Fruit fly (Drosophila melanogaster) whole organism, embryonic: ENCODE data around the gene ab.

Experiments
- Abd-B ChIP-seq: fragments of 200-800 bp; sonication (Bioruptor generic); optimal IDR thresholded peaks from 2 replicates; lab custom pipeline; 2018; ENCODE audit warnings: missing biosample characterization, mild to moderate bottlenecking, missing genetic modification characterization, moderate library complexity
- Ada2b ChIP-seq: fragments of 200-800 bp; sonication (Bioruptor generic); IDR thresholded peaks from 2 replicates; pipeline ENCODE4 v1.3.6; 2022; ENCODE audit warnings: missing biosample characterization, missing genetic modification characterization
- BtbVII ChIP-seq: fragments of 200-800 bp; sonication (Bioruptor generic); optimal IDR thresholded peaks from 3 replicates; lab custom pipeline; 2017; ENCODE audit warnings: missing biosample characterization, mild to moderate bottlenecking, missing genetic modification characterization
- CG10565 ChIP-seq: fragments of 200-800 bp; sonication (Bioruptor generic); optimal IDR thresholded peaks from 3 replicates; lab custom pipeline; 2016; ENCODE audit warnings: missing biosample characterization, mild to moderate bottlenecking, missing genetic modification characterization
- CG12219 ChIP-seq: fragments of 200-800 bp; sonication (Bioruptor generic); optimal IDR thresholded peaks from 3 replicates; lab custom pipeline; 2018; ENCODE audit warnings: missing biosample characterization, mild to moderate bottlenecking, missing genetic modification characterization
- CG1647 ChIP-seq: fragments of 200-800 bp; sonication (Bioruptor generic); optimal IDR thresholded peaks from 3 replicates; lab custom pipeline; 2016; ENCODE audit warnings: missing biosample characterization, missing genetic modification characterization
- CG16815 ChIP-seq: fragments of 200-800 bp; sonication (Bioruptor generic); optimal IDR thresholded peaks from 3 replicates; lab custom pipeline; 2017; ENCODE audit warnings: missing biosample characterization, mild to moderate bottlenecking, missing genetic modification characterization
- CG17829 ChIP-seq: fragments of 200-800 bp; optimal IDR thresholded peaks from 2 replicates; lab custom pipeline; 2019; ENCODE audit warnings: missing biosample characterization, mild to moderate bottlenecking, missing genetic modification characterization, moderate library complexity
- CG17912 ChIP-seq: fragments of 200-800 bp; sonication (Bioruptor generic); optimal IDR thresholded peaks from 2 replicates; lab custom pipeline; 2018; ENCODE audit warnings: missing biosample characterization, mild to moderate bottlenecking, missing genetic modification characterization
- CG18476 ChIP-seq: fragments of 200-800 bp; sonication (Bioruptor generic); optimal IDR thresholded peaks from 2 replicates; lab custom pipeline; 2016; ENCODE audit warnings: missing biosample characterization, mild to moderate bottlenecking, missing genetic modification characterization
- CG2712 ChIP-seq: fragments of 200-800 bp; optimal IDR thresholded peaks from 3 replicates; lab custom pipeline; 2019; ENCODE audit warnings: missing biosample characterization, mild to moderate bottlenecking, missing genetic modification characterization, moderate library complexity
- CG31388 ChIP-seq: fragments of 200-800 bp; sonication (Bioruptor generic); optimal IDR thresholded peaks from 2 replicates; lab custom pipeline; 2016; ENCODE audit warnings: missing biosample characterization, missing genetic modification characterization
- CG4617 ChIP-seq: fragments of 200-800 bp; sonication (Bioruptor generic); optimal IDR thresholded peaks from 3 replicates; lab custom pipeline; 2016; ENCODE audit warnings: missing biosample characterization, missing genetic modification characterization, borderline replicate concordance
- CG6689 ChIP-seq: fragments of 200-800 bp; sonication (Bioruptor generic); IDR thresholded peaks from 2 replicates; pipeline ENCODE4 v1.3.6; 2022; ENCODE audit warnings: missing biosample characterization, missing genetic modification characterization
- CG6791 ChIP-seq: fragments of 200-800 bp; sonication (Bioruptor generic); IDR thresholded peaks from 3 replicates; pipeline ENCODE4 v1.3.6; 2022; ENCODE audit warnings: missing biosample characterization, missing genetic modification characterization; ENCODE audit not compliant: partially characterized antibody
- CG7271 ChIP-seq: fragments of 200-800 bp; sonication (Bioruptor generic); optimal IDR thresholded peaks from 2 replicates; lab custom pipeline; 2018; ENCODE audit warnings: missing biosample characterization, mild to moderate bottlenecking, missing genetic modification characterization, moderate library complexity
- CG7963 ChIP-seq: fragments of 200-800 bp; sonication (Bioruptor generic); IDR thresholded peaks from 3 replicates; pipeline ENCODE4 v1.3.6; 2022; ENCODE audit warnings: missing biosample characterization, missing genetic modification characterization; ENCODE audit not compliant: partially characterized antibody
- CG8290 ChIP-seq, 3 experiments: fragments of 200-800 bp; sonication (Bioruptor generic); optimal IDR thresholded peaks; 2 replicates each; lab custom pipeline; 2016 to 2019; ENCODE audit warnings: missing biosample characterization in 3 of 3, missing genetic modification characterization in 3 of 3, mild to moderate bottlenecking in 2 of 3, moderate library complexity in 1 of 3
- CG8924 ChIP-seq: fragments of 200-800 bp; optimal IDR thresholded peaks from 3 replicates; lab custom pipeline; 2019; ENCODE audit warnings: missing biosample characterization, mild to moderate bottlenecking, missing genetic modification characterization, moderate library complexity
- CG9609 ChIP-seq: fragments of 200-800 bp; sonication (Bioruptor generic); optimal IDR thresholded peaks from 3 replicates; lab custom pipeline; 2016; ENCODE audit warnings: missing biosample characterization, missing genetic modification characterization
- CG9817 ChIP-seq: fragments of 200-800 bp; sonication (Bioruptor generic); optimal IDR thresholded peaks from 2 replicates; lab custom pipeline; 2018; ENCODE audit warnings: missing biosample characterization, mild to moderate bottlenecking, missing genetic modification characterization, moderate library complexity
- CHES-1-like ChIP-seq: fragments of 200-800 bp; sonication (Bioruptor generic); optimal IDR thresholded peaks from 2 replicates; lab custom pipeline; 2016; ENCODE audit warnings: missing biosample characterization, missing genetic modification characterization
- Dbx ChIP-seq: fragments of 200-800 bp; sonication (Bioruptor generic); IDR thresholded peaks from 3 replicates; pipeline ENCODE4 v1.3.6; 2022; ENCODE audit warnings: missing biosample characterization, missing genetic modification characterization
- Doc2 ChIP-seq: fragments of 200-800 bp; sonication (Bioruptor generic); IDR thresholded peaks from 2 replicates; pipeline ENCODE4 v1.3.6; 2022; ENCODE audit warnings: missing biosample characterization, missing genetic modification characterization
- HLH54F ChIP-seq: fragments of 200-800 bp; sonication (Bioruptor generic); optimal IDR thresholded peaks from 3 replicates; lab custom pipeline; 2016; ENCODE audit warnings: missing biosample characterization, missing genetic modification characterization
- Hand ChIP-seq: fragments of 200-800 bp; sonication (Bioruptor generic); optimal IDR thresholded peaks from 2 replicates; lab custom pipeline; 2017; ENCODE audit warnings: mild to moderate bottlenecking, missing biosample characterization, missing genetic modification reagents, missing genetic modification characterization
- Kr ChIP-seq: fragments of 200-800 bp; sonication (Bioruptor generic); optimal IDR thresholded peaks from 2 replicates; lab custom pipeline; 2017; ENCODE audit warnings: missing biosample characterization, mild to moderate bottlenecking, missing genetic modification characterization
- Optix ChIP-seq: fragments of 200-800 bp; sonication (Bioruptor generic); IDR thresholded peaks from 3 replicates; pipeline ENCODE4 v1.3.6; 2022; ENCODE audit warnings: missing biosample characterization, missing genetic modification characterization
- Ssrp ChIP-seq: fragments of 200-800 bp; sonication (Bioruptor generic); optimal IDR thresholded peaks from 2 replicates; lab custom pipeline; 2018; ENCODE audit warnings: missing biosample characterization, mild to moderate bottlenecking, missing genetic modification characterization, moderate library complexity
- Usf ChIP-seq: fragments of 200-800 bp; sonication (Bioruptor generic); optimal IDR thresholded peaks from 2 replicates; lab custom pipeline; 2017; ENCODE audit warnings: missing genotype, missing biosample characterization, missing genetic modification characterization
- bab2 ChIP-seq: fragments of 200-800 bp; sonication (Bioruptor generic); optimal IDR thresholded peaks from 2 replicates; lab custom pipeline; 2016; ENCODE audit warnings: missing biosample characterization, missing genetic modification characterization
- bowl ChIP-seq: fragments of 200-800 bp; sonication (Bioruptor generic); IDR thresholded peaks from 2 replicates; pipeline ENCODE4 v1.3.6; 2022; ENCODE audit warnings: missing biosample characterization, missing genetic modification characterization
- chm ChIP-seq: fragments of 200-800 bp; sonication (Bioruptor generic); IDR thresholded peaks from 2 replicates; pipeline ENCODE4 v1.3.6; 2022; ENCODE audit warnings: missing biosample characterization, missing genetic modification characterization
- chn ChIP-seq: fragments of 200-800 bp; sonication (Bioruptor generic); optimal IDR thresholded peaks from 2 replicates; lab custom pipeline; 2016; ENCODE audit warnings: missing biosample characterization, missing genetic modification characterization
- crp ChIP-seq, 2 experiments: fragments of 200-800 bp; sonication (Bioruptor generic); optimal IDR thresholded peaks; 2 replicates in 1 of 2; 3 replicates in 1 of 2; lab custom pipeline; 2017; ENCODE audit warnings: missing biosample characterization in 2 of 2, missing genetic modification characterization in 2 of 2, mild to moderate bottlenecking in 1 of 2, moderate library complexity in 1 of 2
- eyg ChIP-seq: fragments of 200-800 bp; sonication (Bioruptor generic); optimal IDR thresholded peaks from 3 replicates; lab custom pipeline; 2016; ENCODE audit warnings: missing biosample characterization, missing genetic modification characterization
- fd96Cb ChIP-seq: fragments of 200-800 bp; sonication (Bioruptor generic); optimal IDR thresholded peaks from 2 replicates; lab custom pipeline; 2018; ENCODE audit warnings: missing biosample characterization, mild to moderate bottlenecking, missing genetic modification characterization, moderate library complexity
- gfzf ChIP-seq: fragments of 200-800 bp; sonication (Bioruptor generic); optimal IDR thresholded peaks from 2 replicates; lab custom pipeline; 2016; ENCODE audit warnings: missing biosample characterization, mild to moderate bottlenecking, missing genetic modification characterization, moderate library complexity
- hkb ChIP-seq, 2 experiments: fragments of 200-800 bp in 1 of 2; fragments of >200 bp in 1 of 2; sonication (Bioruptor generic) in 1 of 2; IDR thresholded peaks in 1 of 2; optimal IDR thresholded peaks in 1 of 2; 2 replicates each; pipeline versions ENCODE4 v1.3.6 to Lab custom; 2017 to 2022; ENCODE audit warnings: missing biosample characterization in 1 of 2, missing genetic modification characterization in 1 of 2
- hth ChIP-seq: fragments of >200 bp; optimal IDR thresholded peaks from 2 replicates; lab custom pipeline; 2017; ENCODE audit warnings: inconsistent platforms
- lola ChIP-seq, 3 experiments: fragments of >200 bp in 2 of 3; fragments of 200-800 bp in 1 of 3; sonication (Bioruptor generic) in 1 of 3; optimal IDR thresholded peaks; 2 replicates each; lab custom pipeline; 2017 to 2019; ENCODE audit warnings: missing biosample characterization in 3 of 3, missing genetic modification characterization in 3 of 3, mild to moderate bottlenecking in 1 of 3, moderate library complexity in 1 of 3
- nmo ChIP-seq: fragments of 200-800 bp; sonication (Bioruptor generic); optimal IDR thresholded peaks from 2 replicates; lab custom pipeline; 2018; ENCODE audit warnings: missing biosample characterization, mild to moderate bottlenecking, missing genetic modification characterization, moderate library complexity
- org-1 ChIP-seq: fragments of 200-800 bp; sonication (Bioruptor generic); optimal IDR thresholded peaks from 2 replicates; lab custom pipeline; 2017; ENCODE audit warnings: missing biosample characterization, missing genetic modification characterization
- pum ChIP-seq: fragments of 200-800 bp; sonication (Bioruptor generic); optimal IDR thresholded peaks from 2 replicates; lab custom pipeline; 2016; ENCODE audit warnings: missing biosample characterization, missing genetic modification characterization
- row ChIP-seq: fragments of 200-800 bp; sonication (Bioruptor generic); IDR thresholded peaks from 3 replicates; pipeline ENCODE4 v1.3.6; 2022; ENCODE audit warnings: missing biosample characterization, missing genetic modification characterization
- shn ChIP-seq: fragments of 200-800 bp; sonication (Bioruptor generic); optimal IDR thresholded peaks from 3 replicates; lab custom pipeline; 2016; ENCODE audit warnings: missing biosample characterization, missing genetic modification characterization
- unpg ChIP-seq: fragments of 200-800 bp; sonication (Bioruptor generic); optimal IDR thresholded peaks from 3 replicates; lab custom pipeline; 2018; ENCODE audit warnings: missing biosample characterization, mild to moderate bottlenecking, missing genetic modification characterization, moderate library complexity
- zen ChIP-seq: fragments of 200-800 bp; sonication (Bioruptor generic); optimal IDR thresholded peaks from 3 replicates; lab custom pipeline; 2018; ENCODE audit warnings: missing biosample characterization, mild to moderate bottlenecking, missing genetic modification characterization, moderate library complexity

The ab gene

DNA sequence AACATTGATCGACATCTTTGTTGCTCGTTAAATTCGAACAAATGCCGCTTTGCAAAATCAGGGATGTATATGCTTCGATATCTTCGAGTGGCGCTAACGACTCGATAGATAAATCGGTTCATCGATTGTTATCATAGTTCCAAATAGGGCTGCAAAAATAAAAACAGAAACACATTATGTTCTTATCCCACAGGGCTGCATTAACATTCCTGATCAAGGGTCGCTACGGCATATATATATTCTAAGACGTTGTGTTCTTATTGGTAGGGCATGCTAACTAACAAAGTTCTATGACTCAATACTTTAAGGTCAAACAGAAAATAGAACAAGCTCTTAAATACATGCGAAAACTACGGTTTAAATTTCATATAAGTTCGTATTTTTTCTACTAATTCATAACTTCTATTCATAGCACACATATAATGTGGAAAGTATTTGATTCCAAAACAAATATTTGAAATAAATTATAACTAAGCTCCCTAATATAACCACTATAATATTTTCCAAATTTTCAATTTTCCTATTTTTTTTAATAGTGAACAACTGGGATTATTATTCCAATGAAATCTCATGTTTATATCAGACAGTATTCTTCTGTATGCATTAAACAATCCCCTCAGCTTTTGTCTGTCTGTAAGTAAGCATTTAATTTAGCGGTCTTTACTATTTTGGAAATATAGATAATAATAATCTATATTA lies 58.6 kb downstream of the ab start, which contains the start of gene cmet (continued):
- TF ChIP-seq chn (GFP tag; lab: Kevin White, UChicago) (peak; percentile 55), hth (lab: Kevin White, UChicago) (no peak), Optix (GFP tag; lab: Robert Waterston, UW) (peak; percentile 14; the same call in 1 of the 3 replicates), Doc2 (GFP tag; lab: Robert Waterston, UW) (no peak), CG12219 (GFP tag; lab: Kevin White, UChicago) (peak; percentile 28), shn (GFP tag; lab: Kevin White, UChicago) (peak; percentile 51), CG7963 (GFP tag; lab: Robert Waterston, UW) (peak; percentile 97), gfzf (peak; percentile 33), nmo (GFP tag; lab: Kevin White, UChicago) (no peak), bowl (GFP tag; lab: Robert Waterston, UW) (no peak), CG8290 (GFP tag; optimal IDR thresholded peaks at IDR 0.05; lab: Kevin White, UChicago) (peak; percentile 16), CG8290 (tag; optimal IDR thresholded peaks at IDR 0.05; lab: Kevin White, UChicago) (no peak), CG16815 (no peak), chm (GFP tag; lab: Robert Waterston, UW) (0 out of 2 replicates have a peak, but pooled peaks have one; percentile 15), fd96Cb (tag; lab: Kevin White, UChicago) (peak; percentile 41), lola (GFP tag; optimal IDR thresholded peaks at IDR 0.05; lab: Kevin White, UChicago) (peak in 2 of 3 experiments; percentile 62 to 94), Dbx (GFP tag; lab: Robert Waterston, UW) (0 out of 3 replicates have a peak, but pooled peaks have one; percentile 30), row (GFP tag; lab: Robert Waterston, UW) (peak; percentile 84), Abd-B (GFP tag; lab: Kevin White, UChicago) (peak; percentile 55), org-1 (GFP tag; lab: Kevin White, UChicago) (no peak), CG9817 (peak; percentile 72), CG9609 (GFP tag; lab: Kevin White, UChicago) (peak; percentile 41), CG31388 (no peak), zen (tag; lab: Kevin White, UChicago) (peak; percentile 47), Ada2b (peak; percentile 23; the same call in 1 of the 2 replicates), CG10565 (no peak), pum (GFP tag; lab: Kevin White, UChicago) (peak; percentile 62), Kr (GFP tag; lab: Kevin White, UChicago) (no peak), CG8924 (tag; lab: Kevin White, UChicago) (peak; percentile 43), eyg (peak; percentile 44), CG2712 (tag; lab: Kevin White, UChicago) (peak; percentile 66), crp (GFP tag; optimal IDR thresholded peaks at IDR 0.05; lab: Kevin White, UChicago) (no peak), CG6791 (peak; percentile 98), BtbVII (GFP tag; lab: Kevin White, UChicago) (no peak), hkb (optimal IDR thresholded peaks at IDR 0.05; lab: Kevin White, UChicago) (no peak), hkb (GFP tag; IDR thresholded peaks at IDR 0.05; lab: Robert Waterston, UW) (no peak), HLH54F (GFP tag; lab: Kevin White, UChicago) (peak; percentile 74), CG17829 (tag; lab: Kevin White, UChicago) (peak; percentile 22), CG7271 (tag; lab: Kevin White, UChicago) (no peak), CHES-1-like (GFP tag; lab: Kevin White, UChicago) (peak; percentile 73), Usf (GFP tag; lab: Kevin White, UChicago) (no peak), CG17912 (peak; percentile 19), CG18476 (peak; percentile 15), CG4617 (GFP tag; lab: Kevin White, UChicago) (peak; percentile 3), bab2 (GFP tag; lab: Kevin White, UChicago) (peak; percentile 45), CG1647 (GFP tag; lab: Kevin White, UChicago) (peak; percentile 50), Hand (no peak), unpg (GFP tag; lab: Kevin White, UChicago) (no peak), CG6689 (GFP tag; lab: Robert Waterston, UW) (no peak; the same call in 1 of the 2 replicates), Ssrp (tag; lab: Kevin White, UChicago) (peak; percentile 25)
